Worm (Caenorhabditis elegans): ENCODE data around the gene hpo-15.

DNA sequence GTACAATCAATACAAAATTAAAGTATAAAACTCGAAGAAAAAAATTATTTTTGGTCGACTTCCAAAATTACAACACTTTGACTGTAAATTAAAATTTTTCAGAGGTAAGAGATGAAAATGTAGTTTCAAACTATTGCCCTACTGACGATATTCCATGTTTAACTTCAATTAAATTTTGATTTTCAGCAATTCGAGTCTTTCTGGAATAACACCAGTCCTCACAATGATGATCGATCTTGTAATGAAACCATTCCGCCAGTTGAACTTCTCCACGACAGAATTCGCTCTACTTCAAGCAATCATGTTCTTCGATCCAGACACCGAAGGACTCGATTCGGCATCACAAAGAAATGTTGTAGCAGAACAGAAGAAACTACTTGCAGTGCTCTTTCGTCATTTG, 4.5 kb downstream of the hpo-15 start:
- TF ChIP-seq him-1 (tag; optimal IDR thresholded peaks at IDR 0.05) (no peak), W03F9.2 (tag; optimal IDR thresholded peaks at IDR 0.05) (no peak), dao-5 (tag; optimal IDR thresholded peaks at IDR 0.05) (no peak)
